Fruit fly (Drosophila melanogaster): ENCODE results near the gene Rsf1.
A peak's percentile ranks its signal among the peaks of the same experiment; 100 is the strongest.

The Rsf1 gene

dm6 chr2L:10299077-10299809 is 35.9 kb upstream of the Rsf1 start:
- peak; percentile 17 for TF ChIP-seq CG12219 (GFP tag; optimal IDR thresholded peaks at IDR 0.05)
- peak; percentile 31 for TF ChIP-seq CG11504 (tag; optimal IDR thresholded peaks at IDR 0.05)
- no peak for TF ChIP-seq CG3407 (GFP tag; optimal IDR thresholded peaks at IDR 0.05)
- no peak for TF ChIP-seq Sry-β (GFP tag; optimal IDR thresholded peaks at IDR 0.05)
- TF ChIP-seq CG10543 (GFP tag; optimal IDR thresholded peaks at IDR 0.05): no peak
- TF ChIP-seq aop (GFP tag; IDR thresholded peaks at IDR 0.05): no peak
- no peak for TF ChIP-seq CG12659 (GFP tag; optimal IDR thresholded peaks at IDR 0.05)
- TF ChIP-seq Meics (GFP tag; optimal IDR thresholded peaks at IDR 0.05): peak; percentile 3
- no peak for TF ChIP-seq sisA (GFP tag; IDR thresholded peaks at IDR 0.05)
- TF ChIP-seq luna (GFP tag; optimal IDR thresholded peaks at IDR 0.05): no peak
- no peak for TF ChIP-seq sima (GFP tag; optimal IDR thresholded peaks at IDR 0.05)
- TF ChIP-seq HLH4C (GFP tag; IDR thresholded peaks at IDR 0.05; ENCODE audit: partially characterized antibody): 0 out of 3 replicates have a peak, but pooled peaks have one; percentile 47
- TF ChIP-seq phol (tag; optimal IDR thresholded peaks at IDR 0.05): peak; percentile 5
- no peak for TF ChIP-seq HLHmδ (GFP tag; optimal IDR thresholded peaks at IDR 0.05)
- no peak for TF ChIP-seq da (GFP tag; optimal IDR thresholded peaks at IDR 0.05)
- peak; percentile 62 for TF ChIP-seq onecut (GFP tag; IDR thresholded peaks at IDR 0.05)
- TF ChIP-seq YL-1 (GFP tag; optimal IDR thresholded peaks at IDR 0.05): no peak
- no peak for TF ChIP-seq CG1233 (GFP tag; optimal IDR thresholded peaks at IDR 0.05)
- peak; percentile 16 for TF ChIP-seq CG17359 (tag; optimal IDR thresholded peaks at IDR 0.05)
- TF ChIP-seq CG17568 (GFP tag; optimal IDR thresholded peaks at IDR 0.05): peak; percentile 8
- peak; percentile 23 for TF ChIP-seq CG12391 (tag; optimal IDR thresholded peaks at IDR 0.05)
- peak; percentile 30 for TF ChIP-seq nmo (GFP tag; optimal IDR thresholded peaks at IDR 0.05)
- TF ChIP-seq ap (GFP tag; IDR thresholded peaks at IDR 0.05): no peak
- TF ChIP-seq pros (GFP tag; optimal IDR thresholded peaks at IDR 0.05): no peak
- TF ChIP-seq nerfin-1 (tag; optimal IDR thresholded peaks at IDR 0.05): peak; percentile 6
- peak; percentile 17; the same call in 1 of the 2 replicates for TF ChIP-seq vvl (GFP tag; IDR thresholded peaks at IDR 0.05)
- peak; percentile 40; the same call in 1 of the 2 replicates for TF ChIP-seq Xrp1 (GFP tag; IDR thresholded peaks at IDR 0.05)
- TF ChIP-seq sim (GFP tag; IDR thresholded peaks at IDR 0.05): no peak
- TF ChIP-seq sob (GFP tag; IDR thresholded peaks at IDR 0.05): 0 out of 2 replicates have a peak, but pooled peaks have one; percentile 32
- TF ChIP-seq Max (GFP tag; optimal IDR thresholded peaks at IDR 0.05): peak; percentile 37
- TF ChIP-seq dmrt99B (tag; optimal IDR thresholded peaks at IDR 0.05): peak; percentile 34
- TF ChIP-seq schlank (tag; optimal IDR thresholded peaks at IDR 0.05): no peak
- TF ChIP-seq CG7839 (tag; optimal IDR thresholded peaks at IDR 0.05): peak; percentile 60
- TF ChIP-seq ind (GFP tag; optimal IDR thresholded peaks at IDR 0.05): no peak
- peak; percentile 0 for TF ChIP-seq CG18262 (tag; optimal IDR thresholded peaks at IDR 0.05)
- TF ChIP-seq nom (GFP tag; optimal IDR thresholded peaks at IDR 0.05): no peak
- no peak for TF ChIP-seq CG12071 (GFP tag; optimal IDR thresholded peaks at IDR 0.05)
- no peak for TF ChIP-seq CG17186 (GFP tag; optimal IDR thresholded peaks at IDR 0.05)
- TF ChIP-seq lov (optimal IDR thresholded peaks at IDR 0.05): no peak
- no peak for TF ChIP-seq lov (GFP tag; IDR thresholded peaks at IDR 0.05)
- no peak for TF ChIP-seq hkb (optimal IDR thresholded peaks at IDR 0.05)
- 0 out of 2 replicates have a peak, but pooled peaks have one; percentile 13 for TF ChIP-seq hkb (GFP tag; IDR thresholded peaks at IDR 0.05)
- no peak for TF ChIP-seq prd (optimal IDR thresholded peaks at IDR 0.05)
- TF ChIP-seq prd (GFP tag; IDR thresholded peaks at IDR 0.05): no peak
- TF ChIP-seq repo (GFP tag; optimal IDR thresholded peaks at IDR 0.05): no peak
- no peak for TF ChIP-seq Stat92E (GFP tag; optimal IDR thresholded peaks at IDR 0.05)
- no peak for TF ChIP-seq seq (GFP tag; IDR thresholded peaks at IDR 0.05)
- peak; percentile 20 for TF ChIP-seq dmrt11E (tag; optimal IDR thresholded peaks at IDR 0.05)
- no peak for TF ChIP-seq Hand (GFP tag; optimal IDR thresholded peaks at IDR 0.05)

All from whole organism, embryonic.